Worm (Caenorhabditis elegans) whole organism, young adult: ENCODE results near the gene srh-68.

Experiments used
- Y53G8AR.9 ChIP-seq: fragments of 200-800 bp; sonication (Bioruptor generic); conservative IDR thresholded peaks from 2 replicates; pipeline ENCODE4 v1.3.6; 2022; ENCODE audit warnings: missing genetic modification reagents, missing genetic modification characterization, missing compliant biosample characterization
- ama-1 ChIP-seq, 3 experiments: fragments of 150-350 bp in 1 of 3; sonication (generic microtip) in 2 of 3; optimal IDR thresholded peaks; 2 replicates each; lab custom pipeline; 2014 to 2018; ENCODE audit warnings: missing biosample characterization in 2 of 3, missing genetic modification characterization in 2 of 3, missing genetic modification reagents in 2 of 3
- lin-40 ChIP-seq: sonication (generic microtip); optimal IDR thresholded peaks from 2 replicates; lab custom pipeline; 2016; ENCODE audit warnings: missing genetic modification characterization, mild to moderate bottlenecking, missing compliant biosample characterization, missing genotype, missing genetic modification reagents
- nfya-1 ChIP-seq: sonication (generic microtip); optimal IDR thresholded peaks from 2 replicates; lab custom pipeline; 2017; ENCODE audit warnings: antibody characterized with exemption, missing compliant biosample characterization, missing genetic modification characterization, borderline replicate concordance; ENCODE audit not compliant: insufficient read depth
- nfya-2 ChIP-seq: fragments of 200-800 bp; sonication (Bioruptor generic); IDR thresholded peaks from 2 replicates; pipeline ENCODE4 v1.3.6; 2022; ENCODE audit warnings: missing genetic modification reagents, missing genetic modification characterization, missing compliant biosample characterization
- pha-4 ChIP-seq: fragments of 150-350 bp; sonication (generic microtip); optimal IDR thresholded peaks from 2 replicates; lab custom pipeline; 2014; ENCODE audit warnings: missing biosample characterization, missing genetic modification reagents, missing genetic modification characterization
- snpc-1.3 ChIP-seq: sonication (generic microtip); optimal IDR thresholded peaks from 2 replicates; lab custom pipeline; 2017; ENCODE audit warnings: missing genetic modification characterization, mild to moderate bottlenecking, missing compliant biosample characterization, antibody characterized with exemption, moderate library complexity, missing genotype, missing genetic modification reagents; ENCODE audit not compliant: insufficient read depth
- snpc-4 ChIP-seq, 5 experiments: fragments of 150-350 bp in 1 of 5; sonication (generic microtip) in 4 of 5; optimal IDR thresholded peaks; 2 replicates each; lab custom pipeline; 2014 to 2018; ENCODE audit warnings: missing genetic modification characterization in 5 of 5, missing biosample characterization in 3 of 5, antibody characterized with exemption in 2 of 5, mild to moderate bottlenecking in 2 of 5, missing compliant biosample characterization in 2 of 5, missing genotype in 2 of 5, moderate library complexity in 2 of 5, missing genetic modification reagents in 1 of 5

DNA sequence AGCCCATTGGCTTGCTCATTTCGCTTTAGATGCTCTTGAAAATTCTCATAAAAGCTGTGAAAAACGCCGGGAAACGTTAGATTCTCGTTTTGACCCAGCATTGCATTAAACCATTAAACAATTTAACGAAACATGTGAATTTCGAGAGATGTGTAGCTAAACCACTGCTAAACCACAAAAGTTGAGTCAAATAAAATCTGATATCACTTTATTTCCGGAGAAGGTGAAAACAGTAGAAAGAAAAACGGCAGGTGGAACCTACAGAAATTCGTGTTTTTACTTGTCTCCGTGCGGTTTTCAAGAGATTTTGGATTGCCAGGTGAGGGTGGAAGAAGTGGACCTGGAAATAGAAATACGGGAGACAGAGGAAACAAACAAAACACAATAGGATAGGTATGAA, 37.4 kb downstream of the srh-68 start, which contains the start of gene F49C5.9:
- TF ChIP-seq lin-40 (tag; lab: Kevin White, UChicago) (no peak), nfya-2 (GFP tag; lab: Robert Waterston, UW) (no peak), ama-1 (optimal IDR thresholded peaks at IDR 0.05; lab: Kevin White, UChicago) (no peak), ama-1 (GFP tag; optimal IDR thresholded peaks at IDR 0.05; lab: Kevin White, UChicago) (no peak), pha-4 (no peak), snpc-4 (GFP tag; optimal IDR thresholded peaks at IDR 0.05; lab: Kevin White, UChicago) (no peak), snpc-4 (tag; optimal IDR thresholded peaks at IDR 0.05; lab: Kevin White, UChicago) (no peak), snpc-1.3 (no peak), Y53G8AR.9 (no peak), nfya-1 (tag; lab: Kevin White, UChicago) (no peak)
